Worm (Caenorhabditis elegans) whole organism, young adult: ENCODE measurements around the gene twk-4.

Experiments
- F33H1.4 ChIP-seq: fragments of 200-800 bp; sonication (Bioruptor generic); IDR thresholded peaks from 2 replicates; pipeline ENCODE4 v1.3.6; 2022; ENCODE audit warnings: missing genetic modification reagents, missing genetic modification characterization, missing compliant biosample characterization
- F37B4.10 ChIP-seq: fragments of 200-800 bp; sonication (Bioruptor generic); IDR thresholded peaks from 2 replicates; pipeline ENCODE4 v1.3.6; 2022; ENCODE audit warnings: missing genetic modification characterization, missing compliant biosample characterization
- Y53F4B.3 ChIP-seq: fragments of 200-800 bp; sonication (Bioruptor generic); IDR thresholded peaks from 2 replicates; pipeline ENCODE4 v1.3.6; 2022; ENCODE audit warnings: missing genetic modification reagents, missing genetic modification characterization, missing compliant biosample characterization
- ZK185.1 ChIP-seq: sonication (generic microtip); optimal IDR thresholded peaks from 2 replicates; lab custom pipeline; 2016; ENCODE audit warnings: mild to moderate bottlenecking, missing genetic modification characterization, missing compliant biosample characterization; ENCODE audit not compliant: poor library complexity, severe bottlenecking
- ama-1 ChIP-seq, 3 experiments: fragments of 150-350 bp in 1 of 3; sonication (generic microtip) in 2 of 3; optimal IDR thresholded peaks; 2 replicates each; lab custom pipeline; 2014 to 2018; ENCODE audit warnings: missing biosample characterization in 2 of 3, missing genetic modification characterization in 2 of 3, missing genetic modification reagents in 2 of 3
- ekl-4 ChIP-seq: fragments of 200-800 bp; sonication (Bioruptor generic); IDR thresholded peaks from 2 replicates; pipeline ENCODE4 v1.3.6; 2022; ENCODE audit warnings: missing genetic modification reagents, missing genetic modification characterization, missing compliant biosample characterization
- hmg-1.2 ChIP-seq: fragments of 200-800 bp; sonication (Bioruptor generic); IDR thresholded peaks from 2 replicates; pipeline ENCODE4 v1.3.6; 2022; ENCODE audit warnings: missing genetic modification reagents, missing genetic modification characterization, missing compliant biosample characterization
- lsl-1 ChIP-seq: fragments of 200-800 bp; sonication (Bioruptor generic); optimal IDR thresholded peaks from 2 replicates; lab custom pipeline; 2018; ENCODE audit warnings: mild to moderate bottlenecking, missing genetic modification characterization, moderate library complexity, missing compliant biosample characterization
- madf-10 ChIP-seq: sonication (generic microtip); optimal IDR thresholded peaks from 2 replicates; lab custom pipeline; 2016; ENCODE audit warnings: mild to moderate bottlenecking, missing genetic modification characterization, missing compliant biosample characterization
- mxl-1 ChIP-seq: sonication (generic microtip); optimal IDR thresholded peaks from 2 replicates; lab custom pipeline; 2016; ENCODE audit warnings: missing genetic modification characterization, missing compliant biosample characterization
- nfya-2 ChIP-seq: fragments of 200-800 bp; sonication (Bioruptor generic); IDR thresholded peaks from 2 replicates; pipeline ENCODE4 v1.3.6; 2022; ENCODE audit warnings: missing genetic modification reagents, missing genetic modification characterization, missing compliant biosample characterization
- nhr-90 ChIP-seq: sonication (generic microtip); optimal IDR thresholded peaks from 2 replicates; lab custom pipeline; 2016; ENCODE audit warnings: missing genotype, mild to moderate bottlenecking, missing genetic modification characterization, missing compliant biosample characterization
- unc-62 ChIP-seq: fragments of 150-350 bp; optimal IDR thresholded peaks from 2 replicates; lab custom pipeline; 2014; ENCODE audit warnings: missing biosample characterization, missing genetic modification reagents, missing genetic modification characterization
- ztf-28 ChIP-seq: fragments of 200-800 bp; sonication (Bioruptor generic); IDR thresholded peaks from 2 replicates; pipeline ENCODE4 v1.3.6; 2022; ENCODE audit warnings: missing genetic modification reagents, missing genetic modification characterization, missing compliant biosample characterization

ce11 chrII:9132338-9132737 is 61.8 kb downstream of the twk-4 start:
- TF ChIP-seq Y53F4B.3 (GFP tag; lab: Robert Waterston, UW): no peak
- TF ChIP-seq unc-62 (GFP tag; lab: Kevin White, UChicago): no peak
- TF ChIP-seq ZK185.1 (tag; lab: Kevin White, UChicago): no peak
- no peak for TF ChIP-seq mxl-1
- TF ChIP-seq lsl-1: no peak
- TF ChIP-seq F33H1.4: no peak
- no peak for TF ChIP-seq F37B4.10 (GFP tag; lab: Robert Waterston, UW)
- TF ChIP-seq ztf-28: no peak
- no peak for TF ChIP-seq nfya-2 (GFP tag; lab: Robert Waterston, UW)
- no peak for TF ChIP-seq hmg-1.2 (GFP tag; lab: Robert Waterston, UW)
- TF ChIP-seq madf-10 (tag; lab: Kevin White, UChicago): no peak
- TF ChIP-seq ekl-4 (GFP tag; lab: Robert Waterston, UW): no peak
- TF ChIP-seq ama-1 (optimal IDR thresholded peaks at IDR 0.05; lab: Kevin White, UChicago): no peak
- TF ChIP-seq ama-1 (GFP tag; optimal IDR thresholded peaks at IDR 0.05; lab: Kevin White, UChicago): no peak
- TF ChIP-seq nhr-90: no peak
